Worm (Caenorhabditis elegans) whole organism, L4/young adult: ENCODE results near the gene ZK1290.1.

Experiments
- W03F9.2 ChIP-seq: fragments of 150-350 bp; optimal IDR thresholded peaks from 2 replicates; lab custom pipeline; 2014; ENCODE audit warnings: missing biosample characterization, missing genetic modification characterization
- dao-5 ChIP-seq: sonication (generic microtip); optimal IDR thresholded peaks from 2 replicates; lab custom pipeline; 2016; ENCODE audit warnings: missing genotype, missing genetic modification characterization, moderate library complexity, missing compliant biosample characterization

DNA sequence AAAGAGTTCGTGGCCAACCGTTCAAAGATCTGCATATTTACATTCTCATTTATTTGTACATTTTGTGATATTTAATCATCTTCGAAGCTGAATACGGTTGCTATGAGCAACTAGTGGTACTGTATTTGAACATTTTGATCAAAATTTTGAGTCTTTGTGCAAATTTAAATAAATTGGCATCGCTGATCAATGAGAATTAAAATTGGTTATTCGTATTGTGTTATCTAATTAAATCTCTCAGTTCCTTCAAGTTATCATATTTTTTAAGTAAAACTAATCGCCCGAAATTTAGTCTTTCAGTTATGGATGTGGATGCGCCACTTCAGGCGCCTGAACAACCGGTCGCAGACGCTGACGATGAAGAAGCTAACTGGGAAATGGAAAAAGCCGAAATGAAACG, 37.8 kb downstream of the ZK1290.1 start, which contains the start of gene npp-21:
- no peak for TF ChIP-seq W03F9.2 (tag; lab: Kevin White, UChicago)
- TF ChIP-seq dao-5 (tag; lab: Kevin White, UChicago) = no peak
